Worm (Caenorhabditis elegans) whole organism, young adult: ENCODE results near the gene Y45F10B.13.

Experiments
- ccch-3 ChIP-seq: fragments of 200-800 bp; sonication (Bioruptor generic); optimal IDR thresholded peaks from 2 replicates; lab custom pipeline; 2018; ENCODE audit warnings: mild to moderate bottlenecking, missing genetic modification characterization, missing compliant biosample characterization
- cebp-1 ChIP-seq, 2 experiments: fragments of 200-800 bp in 1 of 2; sonication (Bioruptor generic) in 1 of 2; sonication (generic microtip) in 1 of 2; IDR thresholded peaks in 1 of 2; optimal IDR thresholded peaks in 1 of 2; 2 replicates each; pipeline versions ENCODE4 v1.3.6 to Lab custom; 2017 to 2022; ENCODE audit warnings: missing compliant biosample characterization in 2 of 2, missing genetic modification characterization in 2 of 2, mild to moderate bottlenecking in 1 of 2, missing genetic modification reagents in 1 of 2, moderate library complexity in 1 of 2
- efl-1 ChIP-seq: fragments of 150-350 bp; optimal IDR thresholded peaks from 2 replicates; lab custom pipeline; 2014; ENCODE audit warnings: missing biosample characterization, missing genetic modification reagents, missing genetic modification characterization
- snpc-4 ChIP-seq, 5 experiments: fragments of 150-350 bp in 1 of 5; sonication (generic microtip) in 4 of 5; optimal IDR thresholded peaks; 2 replicates each; lab custom pipeline; 2014 to 2018; ENCODE audit warnings: missing genetic modification characterization in 5 of 5, missing biosample characterization in 3 of 5, antibody characterized with exemption in 2 of 5, mild to moderate bottlenecking in 2 of 5, missing compliant biosample characterization in 2 of 5, missing genotype in 2 of 5, moderate library complexity in 2 of 5, missing genetic modification reagents in 1 of 5
- tbp1 ChIP-seq: fragments of 200-800 bp; sonication (Bioruptor generic); optimal IDR thresholded peaks from 2 replicates; lab custom pipeline; 2018; ENCODE audit warnings: mild to moderate bottlenecking, missing genetic modification characterization, missing compliant biosample characterization
- unc-62 ChIP-seq: fragments of 150-350 bp; optimal IDR thresholded peaks from 2 replicates; lab custom pipeline; 2014; ENCODE audit warnings: missing biosample characterization, missing genetic modification reagents, missing genetic modification characterization

DNA sequence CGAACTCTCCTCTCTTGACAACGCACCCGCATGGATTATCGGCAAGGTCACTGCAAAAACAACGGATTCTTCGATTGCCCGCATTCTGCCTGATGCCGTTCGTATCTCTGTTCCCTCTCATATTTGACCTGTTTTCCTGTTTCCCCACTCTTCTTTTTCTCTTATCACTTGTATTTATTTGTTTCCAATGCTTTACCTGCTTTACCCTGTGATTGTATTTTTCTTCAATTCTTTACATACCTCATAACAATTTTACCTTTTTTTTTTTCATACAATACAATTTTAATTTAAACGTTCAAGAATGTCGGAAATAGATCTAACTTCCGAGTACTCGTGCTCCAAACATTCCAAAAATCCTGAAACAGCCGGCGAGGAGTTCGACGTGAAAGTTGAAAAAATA lies 52.6 kb downstream of the Y45F10B.13 start, which contains the start of gene afmd-2:
- no peak for TF ChIP-seq tbp1 (GFP tag; lab: Kevin White, UChicago)
- TF ChIP-seq ccch-3 (GFP tag; lab: Kevin White, UChicago), result no peak
- TF ChIP-seq snpc-4 (GFP tag; optimal IDR thresholded peaks at IDR 0.05; lab: Kevin White, UChicago), result no peak
- TF ChIP-seq snpc-4 (tag; optimal IDR thresholded peaks at IDR 0.05; lab: Kevin White, UChicago), result no peak
- TF ChIP-seq efl-1 (GFP tag; lab: Kevin White, UChicago), result no peak
- no peak for TF ChIP-seq unc-62 (GFP tag; lab: Kevin White, UChicago)
- no peak for TF ChIP-seq cebp-1 (GFP tag; IDR thresholded peaks at IDR 0.05; lab: Robert Waterston, UW)
- no peak for TF ChIP-seq cebp-1 (tag; optimal IDR thresholded peaks at IDR 0.05; lab: Kevin White, UChicago)
